Fruit fly (Drosophila melanogaster) whole organism, adult: ENCODE data around the gene CycT.

ENCODE experiments used
- CG11617 ChIP-seq: fragments of 200-800 bp; sonication (Bioruptor generic); optimal IDR thresholded peaks from 2 replicates; lab custom pipeline; 2017; ENCODE audit warnings: mild to moderate bottlenecking, missing biosample characterization, missing genetic modification reagents, missing genetic modification characterization
- CG12768 ChIP-seq: fragments of 200-800 bp; sonication (Bioruptor generic); optimal IDR thresholded peaks from 2 replicates; lab custom pipeline; 2017; ENCODE audit warnings: missing biosample characterization, missing genetic modification characterization, mild to moderate bottlenecking, moderate library complexity, missing genetic modification reagents
- CG7045 ChIP-seq: fragments of 200-800 bp; sonication (Bioruptor generic); optimal IDR thresholded peaks from 2 replicates; lab custom pipeline; 2017; ENCODE audit warnings: missing biosample characterization, mild to moderate bottlenecking, missing genetic modification characterization
- CG7101 ChIP-seq: fragments of 200-800 bp; sonication (Bioruptor generic); optimal IDR thresholded peaks from 2 replicates; lab custom pipeline; 2018; ENCODE audit warnings: missing biosample characterization, mild to moderate bottlenecking, missing genetic modification characterization, moderate library complexity
- Clk ChIP-seq: fragments of 200-800 bp; sonication (Bioruptor generic); optimal IDR thresholded peaks from 2 replicates; lab custom pipeline; 2017; ENCODE audit warnings: missing biosample characterization, missing genetic modification characterization
- Mnt ChIP-seq: fragments of 200-800 bp; sonication (Bioruptor generic); optimal IDR thresholded peaks from 2 replicates; lab custom pipeline; 2016; ENCODE audit warnings: missing biosample characterization, mild to moderate bottlenecking, missing genetic modification characterization
- bab1 ChIP-seq: fragments of 200-800 bp; sonication (Bioruptor generic); optimal IDR thresholded peaks from 3 replicates; lab custom pipeline; 2019; ENCODE audit warnings: missing biosample characterization, mild to moderate bottlenecking, missing genetic modification characterization, moderate library complexity
- kay ChIP-seq: fragments of 200-800 bp; sonication (Bioruptor generic); peaks from one replicate; lab custom pipeline; 2016; ENCODE audit warnings: missing biosample characterization, missing genetic modification characterization, borderline replicate concordance
- ovo ChIP-seq: fragments of 200-800 bp; sonication (Bioruptor generic); optimal IDR thresholded peaks from 2 replicates; lab custom pipeline; 2016; ENCODE audit warnings: missing biosample characterization, missing genetic modification characterization
- pad ChIP-seq: fragments of 200-800 bp; sonication (Bioruptor generic); optimal IDR thresholded peaks from 3 replicates; lab custom pipeline; 2017; ENCODE audit warnings: missing biosample characterization, missing genetic modification characterization, mild to moderate bottlenecking, moderate library complexity, missing genetic modification reagents
- tj ChIP-seq: fragments of 200-800 bp; sonication (Bioruptor generic); optimal IDR thresholded peaks from 3 replicates; lab custom pipeline; 2017; ENCODE audit warnings: missing biosample characterization, mild to moderate bottlenecking, missing genetic modification characterization, moderate library complexity
- toe ChIP-seq: fragments of 200-800 bp; sonication (Bioruptor generic); optimal IDR thresholded peaks from 2 replicates; lab custom pipeline; 2016; ENCODE audit warnings: missing biosample characterization, missing genetic modification characterization

DNA sequence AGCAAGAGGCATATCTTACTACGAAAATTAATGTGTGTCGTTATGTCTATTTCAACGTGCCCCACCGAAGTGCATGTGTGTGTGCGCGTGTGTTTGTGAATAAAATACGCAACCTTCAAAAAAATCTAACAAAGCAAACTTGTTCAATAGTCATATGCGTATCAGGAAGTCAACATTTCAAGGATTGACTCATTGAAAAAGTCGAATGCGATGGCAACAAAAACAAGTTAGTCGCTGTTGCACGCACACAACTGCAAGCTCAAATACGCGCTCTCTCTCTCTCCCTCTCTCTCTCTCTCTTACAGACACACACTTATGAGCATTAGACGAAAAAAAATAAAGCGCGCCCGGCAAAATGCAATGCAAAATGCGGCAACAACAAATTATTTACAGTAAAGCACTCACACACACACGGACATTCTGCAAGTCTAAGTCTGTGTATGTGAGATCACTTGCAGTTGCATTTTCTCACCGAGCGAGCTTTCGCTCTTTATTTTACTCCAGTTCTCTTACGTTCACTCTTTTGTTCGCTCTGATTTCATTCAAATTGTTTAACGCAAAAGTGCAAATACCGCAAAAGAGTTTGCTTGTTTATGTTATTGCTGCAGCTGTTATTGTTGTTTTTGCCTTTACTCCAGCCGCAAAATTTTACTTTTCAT is 49.2 kb upstream of the CycT start:
- no peak for TF ChIP-seq CG7045 (GFP tag; lab: Kevin White, UChicago)
- peak; percentile 58 for TF ChIP-seq CG12768 (GFP tag; lab: Kevin White, UChicago)
- peak; percentile 32 for TF ChIP-seq CG7101 (tag; lab: Kevin White, UChicago)
- peak; percentile 80 for TF ChIP-seq tj (GFP tag; lab: Kevin White, UChicago)
- TF ChIP-seq Clk, result no peak
- TF ChIP-seq pad (GFP tag; lab: Kevin White, UChicago), result no peak
- peak; percentile 25 for TF ChIP-seq CG11617 (GFP tag; lab: Kevin White, UChicago)
- peak; percentile 14 for TF ChIP-seq bab1 (GFP tag; lab: Kevin White, UChicago)
- peak; percentile 35 for TF ChIP-seq Mnt (GFP tag; lab: Kevin White, UChicago)
- TF ChIP-seq toe, result no peak
- peak; percentile 90 for TF ChIP-seq kay (GFP tag; lab: Kevin White, UChicago)
- peak; percentile 21 for TF ChIP-seq ovo
